Fruit fly (Drosophila melanogaster) Kc167 (cell line): ENCODE measurements around the gene CG15209.

ENCODE experiments used
- Myc ChIP-seq: fragments of >200 bp; optimal IDR thresholded peaks from 2 replicates; lab custom pipeline; 2017; ENCODE audit warnings: missing external identifiers
- Sin3A ChIP-seq: fragments of >200 bp; optimal IDR thresholded peaks from 2 replicates; lab custom pipeline; 2018; ENCODE audit warnings: missing external identifiers
- h ChIP-seq: fragments of >200 bp; optimal IDR thresholded peaks from 3 replicates; lab custom pipeline; 2018; ENCODE audit warnings: missing external identifiers
- insv ChIP-seq: fragments of >200 bp; optimal IDR thresholded peaks from 3 replicates; lab custom pipeline; 2018; ENCODE audit warnings: missing external identifiers
- psq ChIP-seq: fragments of >200 bp; optimal IDR thresholded peaks from 2 replicates; lab custom pipeline; 2017; ENCODE audit warnings: missing external identifiers
- ttk ChIP-seq: sonication (Bioruptor generic); optimal IDR thresholded peaks from 2 replicates; lab custom pipeline; 2017; ENCODE audit warnings: missing external identifiers

DNA sequence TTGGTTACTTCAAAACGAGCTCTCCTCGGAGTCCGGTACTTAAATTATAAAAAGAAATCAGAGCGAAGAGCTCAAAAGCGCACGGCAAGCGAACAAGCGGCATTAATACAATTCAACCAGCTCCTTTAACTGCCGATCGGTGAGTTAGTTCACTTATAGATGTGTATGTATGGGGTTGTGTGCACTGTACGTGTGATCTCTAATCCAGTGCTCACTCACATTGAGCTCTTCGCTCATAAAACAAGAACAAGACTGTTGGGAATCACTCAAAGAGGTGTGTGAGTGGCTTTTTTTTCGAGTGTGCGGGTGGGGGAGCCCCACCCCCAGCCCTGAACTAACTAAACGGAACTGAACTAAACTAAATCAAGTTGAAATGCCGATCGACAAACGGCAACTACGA, 49.1 kb downstream of the CG15209 start, which contains the start of gene Ork1:
- no peak for TF ChIP-seq Myc (lab: Kevin White, UChicago)
- TF ChIP-seq insv (lab: Kevin White, UChicago) = no peak
- TF ChIP-seq psq (lab: Kevin White, UChicago) = no peak
- no peak for TF ChIP-seq h (lab: Kevin White, UChicago)
- TF ChIP-seq Sin3A (lab: Kevin White, UChicago) = no peak
- TF ChIP-seq ttk = no peak
